Worm (Caenorhabditis elegans) whole organism, L4 larva: ENCODE results near the gene ZK688.5.

ENCODE experiments used
- F10B5.3 ChIP-seq: sonication (generic microtip); optimal IDR thresholded peaks from 2 replicates; lab custom pipeline; 2016; ENCODE audit warnings: mild to moderate bottlenecking, missing genetic modification characterization, missing compliant biosample characterization
- F49E8.2 ChIP-seq: sonication (generic microtip); optimal IDR thresholded peaks from 2 replicates; lab custom pipeline; 2016; ENCODE audit warnings: missing compliant biosample characterization, mild to moderate bottlenecking, missing genetic modification characterization, borderline replicate concordance
- R02D3.7 ChIP-seq: fragments of 150-350 bp; sonication (generic microtip); optimal IDR thresholded peaks from 3 replicates; lab custom pipeline; 2014; ENCODE audit warnings: missing biosample characterization, missing genetic modification characterization
- T26A8.4 ChIP-seq: fragments of 200-800 bp; sonication (Bioruptor generic); IDR thresholded peaks from 2 replicates; pipeline ENCODE4 v1.3.6; 2022; ENCODE audit warnings: missing genetic modification characterization, missing compliant biosample characterization
- ZK546.5 ChIP-seq, 2 experiments: sonication (generic microtip); optimal IDR thresholded peaks; 2 replicates each; lab custom pipeline; 2017; ENCODE audit warnings: missing biosample characterization in 2 of 2, missing genetic modification characterization in 2 of 2
- aha-1 ChIP-seq: fragments of 150-350 bp; peaks from one replicate; lab custom pipeline; 2014; ENCODE audit warnings: missing biosample characterization, missing genetic modification characterization
- attf-4 ChIP-seq: sonication (generic microtip); optimal IDR thresholded peaks from 3 replicates; lab custom pipeline; 2017; ENCODE audit warnings: missing biosample characterization, missing genetic modification characterization
- ceh-28 ChIP-seq: fragments of 150-350 bp; optimal IDR thresholded peaks from 2 replicates; lab custom pipeline; 2014; ENCODE audit warnings: missing biosample characterization, missing genetic modification reagents, missing genetic modification characterization
- daf-16 ChIP-seq, 3 experiments: sonication (generic microtip); optimal IDR thresholded peaks; 2 replicates each; lab custom pipeline; 2016 to 2017; ENCODE audit warnings: missing genetic modification characterization in 3 of 3, missing genetic modification reagents in 3 of 3, mild to moderate bottlenecking in 2 of 3, missing compliant biosample characterization in 2 of 3, missing biosample characterization in 1 of 3, moderate library complexity in 1 of 3
- dmd-6 ChIP-seq: fragments of 200-800 bp; sonication (Bioruptor generic); IDR thresholded peaks from 2 replicates; pipeline ENCODE4 v1.3.6; 2022; ENCODE audit warnings: missing genetic modification reagents, missing genetic modification characterization, missing compliant biosample characterization
- dpl-1 ChIP-seq: fragments of 150-350 bp; optimal IDR thresholded peaks from 2 replicates; lab custom pipeline; 2014; ENCODE audit warnings: missing biosample characterization, missing genetic modification reagents, missing genetic modification characterization
- egl-43 ChIP-seq: fragments of 200-800 bp; sonication (Bioruptor generic); IDR thresholded peaks from 2 replicates; pipeline ENCODE4 v1.3.6; 2022; ENCODE audit warnings: missing genetic modification reagents, missing genetic modification characterization, missing compliant biosample characterization
- fkh-10 ChIP-seq: fragments of 150-350 bp; optimal IDR thresholded peaks from 2 replicates; lab custom pipeline; 2014; ENCODE audit warnings: missing biosample characterization, missing genetic modification reagents, missing genetic modification characterization
- hif-1 ChIP-seq, 2 experiments: sonication (generic microtip); optimal IDR thresholded peaks; 2 replicates each; lab custom pipeline; 2016 to 2017; ENCODE audit warnings: missing compliant biosample characterization in 2 of 2, missing genetic modification characterization in 2 of 2, missing genetic modification reagents in 2 of 2, missing genotype in 2 of 2, mild to moderate bottlenecking in 1 of 2
- hlh-11 ChIP-seq: fragments of 200-800 bp; sonication (Bioruptor generic); optimal IDR thresholded peaks from 2 replicates; lab custom pipeline; 2018; ENCODE audit warnings: mild to moderate bottlenecking, missing genetic modification characterization, missing compliant biosample characterization
- hlh-30 ChIP-seq: sonication (generic microtip); optimal IDR thresholded peaks from 2 replicates; lab custom pipeline; 2017; ENCODE audit warnings: antibody characterized with exemption, mild to moderate bottlenecking, missing genetic modification characterization, missing compliant biosample characterization; ENCODE audit not compliant: insufficient read depth
- lin-1 ChIP-seq: fragments of 200-800 bp; sonication (Bioruptor generic); IDR thresholded peaks from 2 replicates; pipeline ENCODE4 v1.3.6; 2022; ENCODE audit warnings: missing genetic modification reagents, missing genetic modification characterization, missing compliant biosample characterization
- lin-15B ChIP-seq: fragments of 150-350 bp; sonication (generic microtip); optimal IDR thresholded peaks from 3 replicates; lab custom pipeline; 2014; ENCODE audit warnings: missing biosample characterization, missing genetic modification characterization
- lin-29 ChIP-seq: fragments of 200-800 bp; sonication (Bioruptor generic); IDR thresholded peaks from 2 replicates; pipeline ENCODE4 v1.3.6; 2022; ENCODE audit warnings: missing genetic modification reagents, missing genetic modification characterization, missing compliant biosample characterization
- lir-3 ChIP-seq: sonication (generic microtip); optimal IDR thresholded peaks from 2 replicates; lab custom pipeline; 2016; ENCODE audit warnings: mild to moderate bottlenecking, missing genetic modification characterization, missing compliant biosample characterization
- lsy-2 ChIP-seq, 2 experiments: fragments of 150-350 bp in 1 of 2; sonication (generic microtip) in 1 of 2; optimal IDR thresholded peaks; 2 replicates each; lab custom pipeline; 2014 to 2017; ENCODE audit warnings: missing biosample characterization in 2 of 2, missing genetic modification characterization in 2 of 2
- madf-5 ChIP-seq, 2 experiments: fragments of 200-800 bp; sonication (Bioruptor generic); IDR thresholded peaks; 2 replicates each; pipeline ENCODE4 v1.3.6; 2022; ENCODE audit warnings: missing compliant biosample characterization in 2 of 2, missing genetic modification characterization in 2 of 2
- mep-1 ChIP-seq: fragments of 150-350 bp; sonication (generic microtip); optimal IDR thresholded peaks from 3 replicates; lab custom pipeline; 2014; ENCODE audit warnings: missing biosample characterization, missing genetic modification characterization
- mes-2 ChIP-seq: sonication (generic microtip); optimal IDR thresholded peaks from 2 replicates; lab custom pipeline; 2016; ENCODE audit warnings: missing genotype, mild to moderate bottlenecking, missing genetic modification characterization, missing compliant biosample characterization; ENCODE audit not compliant: poor library complexity, severe bottlenecking
- mxl-2 ChIP-seq: fragments of 200-800 bp; sonication (Bioruptor generic); conservative IDR thresholded peaks from 2 replicates; pipeline ENCODE4 v1.3.6; 2022; ENCODE audit warnings: missing genetic modification reagents, missing genetic modification characterization, missing compliant biosample characterization
- nhr-111 ChIP-seq: fragments of 200-800 bp; sonication (Bioruptor generic); optimal IDR thresholded peaks from 2 replicates; lab custom pipeline; 2018; ENCODE audit warnings: mild to moderate bottlenecking, missing genetic modification characterization, missing compliant biosample characterization
- nhr-237 ChIP-seq: sonication (generic microtip); optimal IDR thresholded peaks from 2 replicates; lab custom pipeline; 2017; ENCODE audit warnings: missing biosample characterization, missing genetic modification characterization
- nhr-28 ChIP-seq: fragments of 150-350 bp; optimal IDR thresholded peaks from 2 replicates; lab custom pipeline; 2014; ENCODE audit warnings: missing biosample characterization, missing genetic modification characterization
- nhr-48 ChIP-seq: sonication (generic microtip); optimal IDR thresholded peaks from 2 replicates; lab custom pipeline; 2016; ENCODE audit warnings: mild to moderate bottlenecking, missing genetic modification characterization, missing compliant biosample characterization
- nhr-76 ChIP-seq: fragments of 150-350 bp; optimal IDR thresholded peaks from 2 replicates; lab custom pipeline; 2014; ENCODE audit warnings: missing biosample characterization, missing genetic modification characterization
- nhr-77 ChIP-seq: fragments of 150-350 bp; optimal IDR thresholded peaks from 2 replicates; lab custom pipeline; 2014; ENCODE audit warnings: missing biosample characterization, missing genetic modification characterization
- pha-4 ChIP-seq, 2 experiments: fragments of 150-350 bp in 1 of 2; fragments of 200-800 bp in 1 of 2; sonication (Bioruptor generic) in 1 of 2; IDR thresholded peaks in 1 of 2; optimal IDR thresholded peaks in 1 of 2; 2 replicates each; pipeline versions ENCODE4 v1.3.6 to Lab custom; 2014 to 2022; ENCODE audit warnings: missing genetic modification characterization in 2 of 2, missing genetic modification reagents in 2 of 2, missing biosample characterization in 1 of 2, missing compliant biosample characterization in 1 of 2
- pqm-1 ChIP-seq: sonication (generic microtip); optimal IDR thresholded peaks from 2 replicates; lab custom pipeline; 2017; ENCODE audit warnings: missing biosample characterization, missing genetic modification characterization
- saeg-2 ChIP-seq: fragments of 200-800 bp; sonication (Bioruptor generic); IDR thresholded peaks from 2 replicates; pipeline ENCODE4 v1.3.6; 2022; ENCODE audit warnings: missing genetic modification reagents, missing genetic modification characterization, missing compliant biosample characterization
- snpc-1.2 ChIP-seq: fragments of 200-800 bp; sonication (Bioruptor generic); IDR thresholded peaks from 2 replicates; pipeline ENCODE4 v1.3.6; 2022; ENCODE audit warnings: missing genetic modification reagents, missing genetic modification characterization, missing compliant biosample characterization
- spr-1 ChIP-seq: sonication (generic microtip); optimal IDR thresholded peaks from 2 replicates; lab custom pipeline; 2016; ENCODE audit warnings: mild to moderate bottlenecking, missing genetic modification characterization, missing compliant biosample characterization
- spr-3 ChIP-seq: fragments of 200-800 bp; sonication (Bioruptor generic); optimal IDR thresholded peaks from 2 replicates; lab custom pipeline; 2018; ENCODE audit warnings: mild to moderate bottlenecking, missing genetic modification characterization, missing compliant biosample characterization
- tag-97 ChIP-seq: fragments of 200-800 bp; sonication (Bioruptor generic); IDR thresholded peaks from 2 replicates; pipeline ENCODE4 v1.3.6; 2022; ENCODE audit warnings: missing genetic modification characterization, missing compliant biosample characterization
- unc-130 ChIP-seq: sonication (generic microtip); optimal IDR thresholded peaks from 2 replicates; lab custom pipeline; 2016; ENCODE audit warnings: missing genetic modification reagents, missing genetic modification characterization, missing compliant biosample characterization
- unc-39 ChIP-seq: sonication (generic microtip); optimal IDR thresholded peaks from 2 replicates; lab custom pipeline; 2017; ENCODE audit warnings: missing biosample characterization, missing genetic modification characterization
- zfp-2 ChIP-seq: sonication (generic microtip); optimal IDR thresholded peaks from 2 replicates; lab custom pipeline; 2016; ENCODE audit warnings: mild to moderate bottlenecking, missing genetic modification characterization, missing compliant biosample characterization
- zip-11 ChIP-seq: fragments of 200-800 bp; sonication (Bioruptor generic); IDR thresholded peaks from 2 replicates; pipeline ENCODE4 v1.3.6; 2022; ENCODE audit warnings: missing genetic modification characterization, missing compliant biosample characterization
- zip-2 ChIP-seq: fragments of 150-350 bp; optimal IDR thresholded peaks from 2 replicates; lab custom pipeline; 2014; ENCODE audit warnings: missing biosample characterization, missing genetic modification characterization
- ztf-7 ChIP-seq: fragments of 150-350 bp; optimal IDR thresholded peaks from 2 replicates; lab custom pipeline; 2014; ENCODE audit warnings: missing biosample characterization, missing genetic modification characterization

ZK688.5 gene

ce11 chrIII:7865238-7865761 is 26.1 kb downstream of the ZK688.5 start, which contains the start of gene slc-17.3:
Gene slc-17.3, minus strand, starts transcription at chrIII:7865288.
- TF ChIP-seq T26A8.4, result no peak
- no peak for TF ChIP-seq nhr-111 (GFP tag; lab: Kevin White, UChicago)
- TF ChIP-seq lin-15B, result no peak
- no peak for TF ChIP-seq egl-43
- peak; percentile 44 for TF ChIP-seq nhr-28 (tag; lab: Kevin White, UChicago)
- no peak for TF ChIP-seq zip-2 (tag; lab: Kevin White, UChicago)
- no peak for TF ChIP-seq zip-11
- TF ChIP-seq nhr-48 (tag; lab: Kevin White, UChicago), result no peak
- peak; percentile 1 for TF ChIP-seq pqm-1
- no peak for TF ChIP-seq pha-4 (GFP tag; IDR thresholded peaks at IDR 0.05; lab: Robert Waterston, UW)
- TF ChIP-seq pha-4 (tag; optimal IDR thresholded peaks at IDR 0.05; lab: Kevin White, UChicago), result no peak
- no peak for TF ChIP-seq mep-1 (tag; lab: Kevin White, UChicago)
- no peak for TF ChIP-seq madf-5 (GFP tag; IDR thresholded peaks at IDR 0.05; lab: Robert Waterston, UW)
- peak; percentile 31 for TF ChIP-seq aha-1
- TF ChIP-seq nhr-77 (tag; lab: Kevin White, UChicago), result peak; percentile 16
- TF ChIP-seq lin-1, result no peak

- TF ChIP-seq mxl-2 (GFP tag; lab: Robert Waterston, UW) (no peak), lsy-2 (tag; optimal IDR thresholded peaks at IDR 0.05; lab: Kevin White, UChicago) (peak in 1 of 2 experiments; percentile 46), mes-2 (tag; lab: Kevin White, UChicago) (peak; percentile 48), dpl-1 (GFP tag; lab: Kevin White, UChicago) (peak; percentile 29), fkh-10 (GFP tag; lab: Kevin White, UChicago) (no peak), dmd-6 (GFP tag; lab: Robert Waterston, UW) (no peak), F49E8.2 (tag; lab: Kevin White, UChicago) (no peak), ceh-28 (tag; lab: Kevin White, UChicago) (no peak), F10B5.3 (tag; lab: Kevin White, UChicago) (no peak), T26A8.4 (no peak), nhr-48 (tag; lab: Kevin White, UChicago) (no peak), daf-16 (GFP tag; optimal IDR thresholded peaks at IDR 0.05; lab: Kevin White, UChicago) (no peak), daf-16 (tag; optimal IDR thresholded peaks at IDR 0.05; lab: Kevin White, UChicago) (peak; percentile 10)
- TF ChIP-seq, all 104 proteins: peak for 4
Measured at ce11 chrIII:7861535-7862120, 29.8 kb downstream of the ZK688.5 start, which contains the start of gene snr-5. Gene snr-5, plus strand, starts transcription at chrIII:7862070.

ce11 chrIII:7860885-7861284 is 30.5 kb downstream of the ZK688.5 start, which contains the start of gene cuc-1:
Gene cuc-1, minus strand, starts transcription at chrIII:7860985.
- TF ChIP-seq hlh-30 (tag; lab: Kevin White, UChicago) (peak; percentile 31), hlh-11 (peak; percentile 3), egl-43 (no peak), madf-5 (GFP tag; IDR thresholded peaks at IDR 0.05; lab: Robert Waterston, UW) (no peak), daf-16 (GFP tag; optimal IDR thresholded peaks at IDR 0.05; lab: Kevin White, UChicago) (no peak), daf-16 (tag; optimal IDR thresholded peaks at IDR 0.05; lab: Kevin White, UChicago) (peak; percentile 5), unc-39 (tag; lab: Kevin White, UChicago) (no peak), zfp-2 (no peak), ZK546.5 (tag; optimal IDR thresholded peaks at IDR 0.05; lab: Kevin White, UChicago) (no peak), lsy-2 (tag; optimal IDR thresholded peaks at IDR 0.05; lab: Kevin White, UChicago) (no peak), R02D3.7 (tag; lab: Kevin White, UChicago) (no peak), spr-3 (GFP tag; lab: Kevin White, UChicago) (no peak)

ce11 chrIII:7859313-7859712 is 32.1 kb downstream of the ZK688.5 start, which contains the start of gene tomm-7:
Gene tomm-7, plus strand, starts transcription at chrIII:7859613.
- no peak for TF ChIP-seq spr-1
- TF ChIP-seq hif-1 (tag; optimal IDR thresholded peaks at IDR 0.05; lab: Kevin White, UChicago), result no peak
- TF ChIP-seq saeg-2 (GFP tag; lab: Robert Waterston, UW), result no peak
- TF ChIP-seq ztf-7 (tag; lab: Kevin White, UChicago), result no peak
- no peak for TF ChIP-seq attf-4 (tag; lab: Kevin White, UChicago)
- TF ChIP-seq ceh-28 (tag; lab: Kevin White, UChicago), result no peak
- no peak for TF ChIP-seq nhr-76
- no peak for TF ChIP-seq tag-97 (GFP tag; lab: Robert Waterston, UW)
- TF ChIP-seq lir-3 (tag; lab: Kevin White, UChicago), result no peak
- no peak for TF ChIP-seq hlh-30 (tag; lab: Kevin White, UChicago)
- TF ChIP-seq lin-29 (GFP tag; lab: Robert Waterston, UW), result no peak
- TF ChIP-seq hlh-11, result no peak
- TF ChIP-seq unc-130 (GFP tag; lab: Kevin White, UChicago), result no peak
- no peak for TF ChIP-seq snpc-1.2 (GFP tag; lab: Robert Waterston, UW)
- TF ChIP-seq madf-5 (GFP tag; IDR thresholded peaks at IDR 0.05; lab: Robert Waterston, UW), result no peak
- no peak for TF ChIP-seq nhr-237 (tag; lab: Kevin White, UChicago)
